Worm (Caenorhabditis elegans): ENCODE measurements around the gene K01D12.10.

DNA sequence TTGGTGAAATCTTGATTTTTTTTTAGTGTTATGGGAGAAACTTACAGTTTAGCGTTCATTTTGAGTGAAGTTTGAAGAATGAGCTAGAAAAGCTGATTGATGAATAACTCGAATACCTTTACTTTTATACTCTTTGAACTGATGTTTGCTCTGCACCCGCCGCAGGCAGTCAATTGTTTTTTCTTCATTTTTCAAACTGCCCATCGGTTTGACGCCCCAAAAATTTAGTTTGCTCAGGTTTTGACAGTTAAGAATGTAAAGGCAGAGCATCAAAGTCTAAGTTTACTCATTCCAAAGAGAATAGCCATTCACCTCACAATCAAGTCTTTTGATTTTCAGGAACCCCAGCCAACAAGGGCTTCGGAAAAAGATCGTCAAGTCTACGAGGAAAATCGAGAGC is 44.4 kb upstream of the K01D12.10 start, which contains the start of gene fipr-1:
- no peak for TF ChIP-seq ceh-2 (tag; optimal IDR thresholded peaks at IDR 0.05)
- TF ChIP-seq tbx-7 (tag; optimal IDR thresholded peaks at IDR 0.05) = no peak
- no peak for TF ChIP-seq dmd-4 (tag; optimal IDR thresholded peaks at IDR 0.05; ENCODE audit: borderline replicate concordance)
- no peak for TF ChIP-seq sox-4 (tag; optimal IDR thresholded peaks at IDR 0.05)
- no peak for TF ChIP-seq npax-4 (tag; optimal IDR thresholded peaks at IDR 0.05)
- TF ChIP-seq dve-1 (tag; optimal IDR thresholded peaks at IDR 0.05) = no peak
